Worm (Caenorhabditis elegans) whole organism, L1 larva: Measurements from ENCODE around the gene F20G2.1.

Source experiments
- C04F5.9 ChIP-seq: sonication (generic microtip); optimal IDR thresholded peaks from 2 replicates; lab custom pipeline; 2016; ENCODE audit warnings: missing genetic modification characterization, missing compliant biosample characterization
- Y116A8C.19 ChIP-seq: sonication (generic microtip); optimal IDR thresholded peaks from 2 replicates; lab custom pipeline; 2016; ENCODE audit warnings: missing compliant biosample characterization, missing genetic modification characterization, borderline replicate concordance
- aha-1 ChIP-seq: fragments of 150-350 bp; optimal IDR thresholded peaks from 2 replicates; lab custom pipeline; 2014; ENCODE audit warnings: missing biosample characterization, missing genetic modification characterization
- alr-1 ChIP-seq: fragments of 200-800 bp; sonication (Bioruptor generic); optimal IDR thresholded peaks from 2 replicates; lab custom pipeline; 2018; ENCODE audit warnings: borderline replicate concordance, mild to moderate bottlenecking, missing genetic modification characterization, missing compliant biosample characterization
- aly-2 ChIP-seq: fragments of 150-350 bp; optimal IDR thresholded peaks from 2 replicates; lab custom pipeline; 2014; ENCODE audit warnings: missing biosample characterization, missing genetic modification characterization
- ama-1 ChIP-seq: fragments of 150-350 bp; optimal IDR thresholded peaks from 2 replicates; lab custom pipeline; 2014
- ceh-63 ChIP-seq: fragments of 200-800 bp; sonication (Bioruptor generic); optimal IDR thresholded peaks from 2 replicates; lab custom pipeline; 2018; ENCODE audit warnings: mild to moderate bottlenecking, missing genetic modification characterization, missing compliant biosample characterization
- ceh-82 ChIP-seq, 3 experiments: fragments of 150-350 bp in 1 of 3; sonication (generic microtip) in 2 of 3; optimal IDR thresholded peaks; 2 replicates each; lab custom pipeline; 2014 to 2017; ENCODE audit warnings: missing biosample characterization in 3 of 3, missing genetic modification characterization in 3 of 3
- ceh-88 ChIP-seq: fragments of 200-800 bp; sonication (Bioruptor generic); IDR thresholded peaks from 2 replicates; pipeline ENCODE4 v1.3.6; 2022; ENCODE audit warnings: missing genetic modification characterization, missing compliant biosample characterization
- ceh-90 ChIP-seq: sonication (generic microtip); optimal IDR thresholded peaks from 2 replicates; lab custom pipeline; 2016; ENCODE audit warnings: missing genetic modification characterization, missing compliant biosample characterization
- dpl-1 ChIP-seq, 3 experiments: fragments of 150-350 bp in 2 of 3; sonication (generic microtip) in 1 of 3; optimal IDR thresholded peaks; 2 replicates each; lab custom pipeline; 2014 to 2017; ENCODE audit warnings: missing biosample characterization in 3 of 3, missing genetic modification characterization in 3 of 3, missing genetic modification reagents in 3 of 3
- dsc-1 ChIP-seq: sonication (generic microtip); optimal IDR thresholded peaks from 2 replicates; lab custom pipeline; 2016; ENCODE audit warnings: mild to moderate bottlenecking, missing genetic modification characterization, missing compliant biosample characterization
- efl-1 ChIP-seq, 4 experiments: fragments of 150-350 bp; optimal IDR thresholded peaks in 3 of 4; peaks in 1 of 4; 1 replicate in 1 of 4; 2 replicates in 3 of 4; lab custom pipeline; 2014; ENCODE audit warnings: missing biosample characterization in 2 of 4, missing genetic modification characterization in 2 of 4, missing genetic modification reagents in 2 of 4
- efl-3 ChIP-seq: fragments of 200-800 bp; sonication (Bioruptor generic); optimal IDR thresholded peaks from 2 replicates; lab custom pipeline; 2018; ENCODE audit warnings: mild to moderate bottlenecking, missing genetic modification characterization, missing compliant biosample characterization
- egl-13 ChIP-seq: sonication (generic microtip); optimal IDR thresholded peaks from 2 replicates; lab custom pipeline; 2016; ENCODE audit warnings: missing genotype, missing genetic modification reagents, missing genetic modification characterization, missing compliant biosample characterization
- egl-27 ChIP-seq, 2 experiments: fragments of 150-350 bp in 1 of 2; sonication (generic microtip); optimal IDR thresholded peaks; 3 replicates each; lab custom pipeline; 2017 to 2018; ENCODE audit warnings: missing biosample characterization in 2 of 2, missing genetic modification characterization in 2 of 2, missing genetic modification reagents in 2 of 2
- fkh-10 ChIP-seq: sonication (generic microtip); optimal IDR thresholded peaks from 2 replicates; lab custom pipeline; 2017; ENCODE audit warnings: missing biosample characterization, missing genetic modification reagents, missing genetic modification characterization
- fkh-8 ChIP-seq: sonication (generic microtip); optimal IDR thresholded peaks from 2 replicates; lab custom pipeline; 2016; ENCODE audit warnings: mild to moderate bottlenecking, missing genetic modification characterization, missing compliant biosample characterization
- fos-1 ChIP-seq: fragments of 150-350 bp; optimal IDR thresholded peaks from 2 replicates; lab custom pipeline; 2014; ENCODE audit warnings: missing biosample characterization, missing genetic modification characterization
- hlh-4 ChIP-seq: sonication (generic microtip); optimal IDR thresholded peaks from 2 replicates; lab custom pipeline; 2016; ENCODE audit warnings: mild to moderate bottlenecking, missing genetic modification characterization, missing compliant biosample characterization
- hpl-2 ChIP-seq: fragments of 150-350 bp; optimal IDR thresholded peaks from 2 replicates; lab custom pipeline; 2014; ENCODE audit warnings: missing biosample characterization, missing genetic modification reagents, missing genetic modification characterization
- lin-15B ChIP-seq: fragments of 150-350 bp; sonication (generic microtip); optimal IDR thresholded peaks from 3 replicates; lab custom pipeline; 2014; ENCODE audit warnings: missing biosample characterization, missing genetic modification characterization
- lin-35 ChIP-seq, 2 experiments: fragments of 150-350 bp; optimal IDR thresholded peaks; 2 replicates each; lab custom pipeline; 2014; ENCODE audit warnings: missing biosample characterization in 2 of 2, missing genetic modification characterization in 2 of 2, missing genetic modification reagents in 2 of 2
- mab-9 ChIP-seq: fragments of 200-800 bp; sonication (Bioruptor generic); IDR thresholded peaks from 2 replicates; pipeline ENCODE4 v1.3.6; 2022; ENCODE audit warnings: missing genetic modification reagents, missing genetic modification characterization, missing compliant biosample characterization
- mdl-1 ChIP-seq, 2 experiments: fragments of 150-350 bp; optimal IDR thresholded peaks; 2 replicates each; lab custom pipeline; 2014 to 2017; ENCODE audit warnings: missing biosample characterization in 2 of 2, missing genetic modification characterization in 2 of 2, inconsistent platforms in 1 of 2
- mef-2 ChIP-seq: fragments of 150-350 bp; optimal IDR thresholded peaks from 2 replicates; lab custom pipeline; 2014; ENCODE audit warnings: missing biosample characterization, missing genetic modification characterization
- nhr-12 ChIP-seq: sonication (generic microtip); optimal IDR thresholded peaks from 2 replicates; lab custom pipeline; 2017; ENCODE audit warnings: missing biosample characterization, missing genetic modification characterization
- nhr-237 ChIP-seq: fragments of 150-350 bp; optimal IDR thresholded peaks from 2 replicates; lab custom pipeline; 2014; ENCODE audit warnings: missing biosample characterization, missing genetic modification characterization
- nhr-28 ChIP-seq: fragments of 150-350 bp; optimal IDR thresholded peaks from 2 replicates; lab custom pipeline; 2014; ENCODE audit warnings: missing biosample characterization, missing genetic modification characterization
- nhr-71 ChIP-seq: sonication (generic microtip); optimal IDR thresholded peaks from 2 replicates; lab custom pipeline; 2016; ENCODE audit warnings: mild to moderate bottlenecking, missing genetic modification characterization, moderate library complexity, missing compliant biosample characterization
- nhr-77 ChIP-seq: fragments of 150-350 bp; optimal IDR thresholded peaks from 2 replicates; lab custom pipeline; 2014; ENCODE audit warnings: missing biosample characterization, missing genetic modification characterization
- nhr-85 ChIP-seq: sonication (generic microtip); peaks from one replicate; lab custom pipeline; 2016; ENCODE audit warnings: missing genetic modification characterization, inconsistent platforms, missing compliant biosample characterization
- pax-3 ChIP-seq: fragments of 200-800 bp; sonication (Bioruptor generic); optimal IDR thresholded peaks from 2 replicates; lab custom pipeline; 2018; ENCODE audit warnings: mild to moderate bottlenecking, missing genetic modification characterization, moderate library complexity, missing compliant biosample characterization
- pqm-1 ChIP-seq: sonication (generic microtip); optimal IDR thresholded peaks from 3 replicates; lab custom pipeline; 2017; ENCODE audit warnings: missing biosample characterization, missing genetic modification characterization
- skn-1 ChIP-seq: fragments of 150-350 bp; optimal IDR thresholded peaks from 2 replicates; lab custom pipeline; 2014; ENCODE audit warnings: missing biosample characterization, missing genetic modification characterization
- sox-4 ChIP-seq: sonication (generic microtip); optimal IDR thresholded peaks from 2 replicates; lab custom pipeline; 2016; ENCODE audit warnings: missing genetic modification characterization, missing compliant biosample characterization
- sptf-1 ChIP-seq: fragments of 150-350 bp; optimal IDR thresholded peaks from 2 replicates; lab custom pipeline; 2014; ENCODE audit warnings: missing biosample characterization, missing genetic modification characterization
- sup-37 ChIP-seq: fragments of 200-800 bp; sonication (Bioruptor generic); optimal IDR thresholded peaks from 2 replicates; lab custom pipeline; 2018; ENCODE audit warnings: mild to moderate bottlenecking, missing genetic modification characterization, missing compliant biosample characterization
- swsn-7 ChIP-seq: sonication (generic microtip); optimal IDR thresholded peaks from 2 replicates; lab custom pipeline; 2016; ENCODE audit warnings: missing genetic modification characterization, missing compliant biosample characterization
- tbx-2 ChIP-seq: sonication (generic microtip); optimal IDR thresholded peaks from 2 replicates; lab custom pipeline; 2016; ENCODE audit warnings: missing genetic modification characterization, missing compliant biosample characterization
- unc-130 ChIP-seq: fragments of 150-350 bp; optimal IDR thresholded peaks from 2 replicates; lab custom pipeline; 2017; ENCODE audit warnings: missing biosample characterization, missing genetic modification characterization, inconsistent platforms
- unc-62 ChIP-seq: fragments of 150-350 bp; optimal IDR thresholded peaks from 2 replicates; lab custom pipeline; 2014; ENCODE audit warnings: missing biosample characterization, missing genetic modification reagents, missing genetic modification characterization
- unc-86 ChIP-seq: sonication (generic microtip); optimal IDR thresholded peaks from 2 replicates; lab custom pipeline; 2016; ENCODE audit warnings: missing genetic modification characterization, missing compliant biosample characterization
- xbp-1 ChIP-seq: sonication (generic microtip); optimal IDR thresholded peaks from 2 replicates; lab custom pipeline; 2016; ENCODE audit warnings: missing genetic modification characterization, missing compliant biosample characterization
- zip-4 ChIP-seq: fragments of 200-800 bp; sonication (Bioruptor generic); optimal IDR thresholded peaks from 2 replicates; lab custom pipeline; 2018; ENCODE audit warnings: mild to moderate bottlenecking, missing genetic modification characterization, moderate library complexity, missing compliant biosample characterization
- ztf-11 ChIP-seq, 2 experiments: sonication (generic microtip); optimal IDR thresholded peaks; 2 replicates each; lab custom pipeline; 2016 to 2017; ENCODE audit warnings: missing genetic modification characterization in 2 of 2, missing biosample characterization in 1 of 2, missing compliant biosample characterization in 1 of 2

The F20G2.1 gene

ce11 chrV:13789362-13789761 is 36.0 kb upstream of the F20G2.1 start (continued):
- TF ChIP-seq nhr-12 (tag; lab: Kevin White, UChicago) = no peak
- peak; percentile 60 for TF ChIP-seq nhr-237 (tag; lab: Kevin White, UChicago)
- TF ChIP-seq xbp-1 (tag; lab: Kevin White, UChicago) = peak; percentile 70
- no peak for TF ChIP-seq ztf-11 (tag; optimal IDR thresholded peaks at IDR 0.05; lab: Kevin White, UChicago)
- TF ChIP-seq efl-3 (GFP tag; lab: Kevin White, UChicago) = no peak
- peak; percentile 87 for TF ChIP-seq pax-3 (tag; lab: Kevin White, UChicago)
- peak; percentile 28 for TF ChIP-seq hpl-2 (GFP tag; lab: Kevin White, UChicago)
- no peak for TF ChIP-seq Y116A8C.19
- TF ChIP-seq unc-62 (GFP tag; lab: Kevin White, UChicago) = no peak
- no peak for TF ChIP-seq alr-1 (tag; lab: Kevin White, UChicago)
- peak; percentile 79 to 80 for TF ChIP-seq lin-35 (GFP tag; optimal IDR thresholded peaks at IDR 0.05; lab: Kevin White, UChicago)
- no peak for TF ChIP-seq ceh-90 (tag; lab: Kevin White, UChicago)
- TF ChIP-seq skn-1 (tag; lab: Kevin White, UChicago) = peak; percentile 63
- no peak for TF ChIP-seq sptf-1
- no peak for TF ChIP-seq sup-37 (GFP tag; lab: Kevin White, UChicago)
- TF ChIP-seq hlh-4 = no peak
- TF ChIP-seq mef-2 (tag; lab: Kevin White, UChicago) = peak; percentile 66
- TF ChIP-seq nhr-28 (tag; lab: Kevin White, UChicago) = no peak
- TF ChIP-seq dpl-1 (GFP tag; optimal IDR thresholded peaks at IDR 0.05; lab: Kevin White, UChicago) = peak; percentile 30 to 76 (median 65)
- peak; percentile 16 for TF ChIP-seq zip-4
- TF ChIP-seq egl-13 (tag; lab: Kevin White, UChicago) = peak; percentile 77
- peak; percentile 85 for TF ChIP-seq fkh-8 (tag; lab: Kevin White, UChicago)
- TF ChIP-seq aha-1 (tag; lab: Kevin White, UChicago) = no peak
- peak; percentile 87 for TF ChIP-seq nhr-77
- peak; percentile 21 for TF ChIP-seq fkh-10 (GFP tag; lab: Kevin White, UChicago)
- peak; percentile 57 to 92 (median 83) for TF ChIP-seq ceh-82 (tag; optimal IDR thresholded peaks at IDR 0.05; lab: Kevin White, UChicago)
- TF ChIP-seq dsc-1 (tag; lab: Kevin White, UChicago) = peak; percentile 77
- TF ChIP-seq efl-1 (optimal IDR thresholded peaks at IDR 0.05; lab: Kevin White, UChicago) = peak; percentile 76 to 84
- peak; percentile 61 to 95 for TF ChIP-seq efl-1 (GFP tag; optimal IDR thresholded peaks at IDR 0.05 in 1 of 2; lab: Kevin White, UChicago)
- peak; percentile 83 for TF ChIP-seq unc-86
- TF ChIP-seq unc-130 (tag; lab: Kevin White, UChicago) = peak; percentile 89
- TF ChIP-seq swsn-7 (tag; lab: Kevin White, UChicago) = peak; percentile 81
- TF ChIP-seq sox-4 = peak; percentile 60
- peak; percentile 95 for TF ChIP-seq nhr-71 (tag; lab: Kevin White, UChicago)
- peak; percentile 76 for TF ChIP-seq fos-1
- peak; percentile 15 for TF ChIP-seq ama-1
- no peak for TF ChIP-seq ceh-63 (GFP tag; lab: Kevin White, UChicago)
- TF ChIP-seq pqm-1 (tag; lab: Kevin White, UChicago) = peak; percentile 29
- peak; percentile 66 for TF ChIP-seq ceh-88 (GFP tag; lab: Robert Waterston, UW)
- TF ChIP-seq lin-15B (tag; lab: Kevin White, UChicago) = peak; percentile 88
- TF ChIP-seq mab-9 (GFP tag; lab: Robert Waterston, UW) = no peak
- no peak for TF ChIP-seq C04F5.9
- TF ChIP-seq nhr-85 (tag; lab: Kevin White, UChicago) = peak; percentile 75
- TF ChIP-seq tbx-2 (tag; lab: Kevin White, UChicago) = peak; percentile 87
- TF ChIP-seq aly-2 (tag; lab: Kevin White, UChicago) = peak; percentile 34
- TF ChIP-seq mdl-1 (tag; optimal IDR thresholded peaks at IDR 0.05; lab: Kevin White, UChicago) = peak in 1 of 2 experiments; percentile 77
- TF ChIP-seq egl-27 (tag; optimal IDR thresholded peaks at IDR 0.05; lab: Kevin White, UChicago) = peak; percentile 21 to 68
